Worm (Caenorhabditis elegans) whole organism, mixed stage, embryonic: ENCODE data around the gene let-711.

Source experiments
- M03D4.4 ChIP-seq: sonication (generic microtip); optimal IDR thresholded peaks from 2 replicates; lab custom pipeline; 2017; ENCODE audit warnings: mild to moderate bottlenecking, missing genetic modification characterization, missing compliant biosample characterization
- blmp-1 ChIP-seq: fragments of 150-350 bp; optimal IDR thresholded peaks from 2 replicates; lab custom pipeline; 2014; ENCODE audit warnings: missing biosample characterization, missing genetic modification characterization
- ceh-43 ChIP-seq: fragments of 200-800 bp; sonication (Bioruptor generic); optimal IDR thresholded peaks from 2 replicates; lab custom pipeline; 2018; ENCODE audit warnings: mild to moderate bottlenecking, missing genetic modification characterization, moderate library complexity, missing compliant biosample characterization
- ceh-83 ChIP-seq: fragments of 200-800 bp; sonication (Bioruptor generic); optimal IDR thresholded peaks from 2 replicates; lab custom pipeline; 2018; ENCODE audit warnings: mild to moderate bottlenecking, missing genetic modification characterization, missing compliant biosample characterization
- ces-1 ChIP-seq: fragments of 150-350 bp; optimal IDR thresholded peaks from 2 replicates; lab custom pipeline; 2014; ENCODE audit warnings: missing biosample characterization, missing genetic modification reagents, missing genetic modification characterization
- cnd-1 ChIP-seq: fragments of 200-800 bp; sonication (Bioruptor generic); optimal IDR thresholded peaks from 2 replicates; lab custom pipeline; 2018; ENCODE audit warnings: mild to moderate bottlenecking, missing genetic modification characterization, missing compliant biosample characterization
- drap-1 ChIP-seq: fragments of 200-800 bp; sonication (Bioruptor generic); optimal IDR thresholded peaks from 3 replicates; lab custom pipeline; 2018; ENCODE audit warnings: mild to moderate bottlenecking, missing genetic modification characterization, missing compliant biosample characterization
- flh-1 ChIP-seq: fragments of 200-800 bp; sonication (Bioruptor generic); optimal IDR thresholded peaks from 2 replicates; lab custom pipeline; 2018; ENCODE audit warnings: mild to moderate bottlenecking, missing genetic modification characterization, moderate library complexity, missing compliant biosample characterization
- ham-2 ChIP-seq: fragments of 200-800 bp; sonication (Bioruptor generic); optimal IDR thresholded peaks from 2 replicates; lab custom pipeline; 2018; ENCODE audit warnings: mild to moderate bottlenecking, missing genetic modification characterization, missing compliant biosample characterization
- hlh-1 ChIP-seq: fragments of 150-350 bp; optimal IDR thresholded peaks from 2 replicates; lab custom pipeline; 2014; ENCODE audit warnings: missing biosample characterization, missing genetic modification reagents, missing genetic modification characterization
- lin-13 ChIP-seq: fragments of 150-350 bp; optimal IDR thresholded peaks from 2 replicates; lab custom pipeline; 2014; ENCODE audit warnings: missing biosample characterization, missing genetic modification characterization
- lin-32 ChIP-seq: fragments of 200-800 bp; sonication (Bioruptor generic); optimal IDR thresholded peaks from 2 replicates; lab custom pipeline; 2018; ENCODE audit warnings: mild to moderate bottlenecking, missing genetic modification characterization, missing compliant biosample characterization
- lsy-2 ChIP-seq: fragments of 150-350 bp; optimal IDR thresholded peaks from 2 replicates; lab custom pipeline; 2014; ENCODE audit warnings: missing biosample characterization, missing genetic modification characterization
- mab-5 ChIP-seq: fragments of 150-350 bp; optimal IDR thresholded peaks from 2 replicates; lab custom pipeline; 2014; ENCODE audit warnings: missing biosample characterization, missing genetic modification characterization
- mep-1 ChIP-seq: fragments of 150-350 bp; optimal IDR thresholded peaks from 2 replicates; lab custom pipeline; 2017; ENCODE audit warnings: missing biosample characterization, missing genetic modification reagents, missing genetic modification characterization, inconsistent platforms
- mls-2 ChIP-seq: sonication (generic microtip); optimal IDR thresholded peaks from 2 replicates; lab custom pipeline; 2016; ENCODE audit warnings: mild to moderate bottlenecking, missing genetic modification characterization, moderate library complexity, missing compliant biosample characterization
- nhr-12 ChIP-seq: fragments of 150-350 bp; optimal IDR thresholded peaks from 2 replicates; lab custom pipeline; 2014; ENCODE audit warnings: missing biosample characterization, missing genetic modification characterization
- nhr-2 ChIP-seq: fragments of 150-350 bp; optimal IDR thresholded peaks from 2 replicates; lab custom pipeline; 2014; ENCODE audit warnings: missing biosample characterization, missing genetic modification characterization
- nhr-237 ChIP-seq: fragments of 150-350 bp; optimal IDR thresholded peaks from 2 replicates; lab custom pipeline; 2014; ENCODE audit warnings: missing biosample characterization, missing genetic modification characterization
- nhr-28 ChIP-seq: fragments of 150-350 bp; optimal IDR thresholded peaks from 2 replicates; lab custom pipeline; 2014; ENCODE audit warnings: missing biosample characterization, missing genetic modification characterization
- nhr-76 ChIP-seq: sonication (generic microtip); optimal IDR thresholded peaks from 2 replicates; lab custom pipeline; 2017; ENCODE audit warnings: missing biosample characterization, missing genetic modification characterization
- pha-4 ChIP-seq: fragments of 150-350 bp; optimal IDR thresholded peaks from 2 replicates; lab custom pipeline; 2018; ENCODE audit warnings: missing biosample characterization, missing genetic modification reagents, missing genetic modification characterization
- sem-2 ChIP-seq: fragments of 200-800 bp; sonication (Bioruptor generic); optimal IDR thresholded peaks from 2 replicates; lab custom pipeline; 2018; ENCODE audit warnings: mild to moderate bottlenecking, missing genetic modification characterization, missing compliant biosample characterization
- snpc-4 ChIP-seq: fragments of 150-350 bp; optimal IDR thresholded peaks from 2 replicates; lab custom pipeline; 2014; ENCODE audit warnings: missing biosample characterization, missing genetic modification characterization
- sptf-1 ChIP-seq: sonication (generic microtip); optimal IDR thresholded peaks from 2 replicates; lab custom pipeline; 2017; ENCODE audit warnings: mild to moderate bottlenecking, missing genetic modification characterization, moderate library complexity, missing compliant biosample characterization
- tbx-8 ChIP-seq: fragments of 200-800 bp; sonication (Bioruptor generic); optimal IDR thresholded peaks from 2 replicates; lab custom pipeline; 2018; ENCODE audit warnings: mild to moderate bottlenecking, missing genetic modification characterization, moderate library complexity, missing compliant biosample characterization
- unc-120 ChIP-seq: sonication (generic microtip); optimal IDR thresholded peaks from 2 replicates; lab custom pipeline; 2017; ENCODE audit warnings: missing genetic modification characterization, missing compliant biosample characterization; ENCODE audit not compliant: poor library complexity, severe bottlenecking
- unc-39 ChIP-seq: fragments of 150-350 bp; optimal IDR thresholded peaks from 2 replicates; lab custom pipeline; 2014; ENCODE audit warnings: missing biosample characterization, missing genetic modification characterization
- unc-62 ChIP-seq: fragments of 150-350 bp; optimal IDR thresholded peaks from 2 replicates; lab custom pipeline; 2014; ENCODE audit warnings: missing biosample characterization, missing genetic modification reagents, missing genetic modification characterization
- zip-8 ChIP-seq: fragments of 150-350 bp; optimal IDR thresholded peaks from 2 replicates; lab custom pipeline; 2014; ENCODE audit warnings: missing biosample characterization, missing genetic modification characterization
- ztf-11 ChIP-seq: fragments of 150-350 bp; optimal IDR thresholded peaks from 2 replicates; lab custom pipeline; 2014; ENCODE audit warnings: missing biosample characterization, missing genetic modification characterization

let-711 gene

DNA sequence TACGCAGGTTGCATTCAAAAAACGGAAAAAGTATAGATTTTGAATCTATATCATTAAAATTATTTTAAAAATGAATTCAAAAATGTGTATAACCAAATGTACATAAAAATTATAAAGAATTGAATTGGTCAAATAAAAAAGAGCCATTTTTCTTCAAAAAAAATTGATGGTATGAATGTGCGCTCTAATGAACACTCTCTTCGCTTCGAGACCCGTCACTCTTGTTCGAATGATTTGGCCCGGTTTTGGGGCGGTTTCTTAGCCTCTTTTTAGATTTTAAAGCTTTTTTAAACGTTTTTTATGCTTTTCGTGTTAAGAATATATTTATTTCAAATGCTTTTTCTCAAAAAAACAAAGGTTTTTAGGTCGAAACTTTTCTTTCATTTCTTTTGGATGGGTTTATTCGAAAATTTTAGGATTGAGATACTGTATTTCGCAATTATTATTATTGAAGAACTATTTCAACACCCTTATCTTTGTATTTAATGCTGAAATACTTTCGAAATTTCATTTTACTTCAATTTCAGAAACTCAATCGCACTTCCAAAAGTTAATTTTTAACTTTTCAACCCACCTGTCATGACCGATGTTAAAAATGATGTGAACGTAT lies 16.9 kb upstream of the let-711 start, which contains the start of gene inf-1:
Gene inf-1, plus strand, starts transcription at position 577 of the 610 bp plus-strand sequence.
- TF ChIP-seq mls-2 (tag; lab: Kevin White, UChicago) (no peak), lin-13 (tag; lab: Kevin White, UChicago) (no peak), ceh-83 (GFP tag; lab: Kevin White, UChicago) (no peak), ztf-11 (tag; lab: Kevin White, UChicago) (no peak), lsy-2 (tag; lab: Kevin White, UChicago) (peak; percentile 52), lin-32 (GFP tag; lab: Kevin White, UChicago) (no peak), blmp-1 (no peak), unc-120 (tag; lab: Kevin White, UChicago) (no peak), nhr-237 (peak; percentile 28), flh-1 (GFP tag; lab: Kevin White, UChicago) (no peak), mab-5 (tag; lab: Kevin White, UChicago) (no peak), zip-8 (tag; lab: Kevin White, UChicago) (no peak)

- TF ChIP-seq ztf-11 (tag; lab: Kevin White, UChicago) (no peak), snpc-4 (no peak), unc-39 (no peak)
These were observed 14.6 kb upstream of the let-711 start, which contains the start of gene byn-1 for ce11 chrIII:6931896-6932295. Gene byn-1, plus strand, starts transcription at chrIII:6932001.

ce11 chrIII:6935269-6936017 lies 11.1 kb upstream of the let-711 start, which contains the start of the genes F57B9.8 and coq-2:
Gene F57B9.8, minus strand, starts transcription at chrIII:6935319.
Gene coq-2, plus strand, starts transcription at chrIII:6935967.
- TF ChIP-seq sptf-1 (tag; lab: Kevin White, UChicago) (no peak), nhr-76 (tag; lab: Kevin White, UChicago) (no peak), blmp-1 (no peak), lin-13 (tag; lab: Kevin White, UChicago) (no peak), snpc-4 (no peak), ceh-83 (GFP tag; lab: Kevin White, UChicago) (no peak), lin-32 (GFP tag; lab: Kevin White, UChicago) (no peak), pha-4 (no peak), nhr-12 (no peak), M03D4.4 (tag; lab: Kevin White, UChicago) (no peak), tbx-8 (no peak)

DNA sequence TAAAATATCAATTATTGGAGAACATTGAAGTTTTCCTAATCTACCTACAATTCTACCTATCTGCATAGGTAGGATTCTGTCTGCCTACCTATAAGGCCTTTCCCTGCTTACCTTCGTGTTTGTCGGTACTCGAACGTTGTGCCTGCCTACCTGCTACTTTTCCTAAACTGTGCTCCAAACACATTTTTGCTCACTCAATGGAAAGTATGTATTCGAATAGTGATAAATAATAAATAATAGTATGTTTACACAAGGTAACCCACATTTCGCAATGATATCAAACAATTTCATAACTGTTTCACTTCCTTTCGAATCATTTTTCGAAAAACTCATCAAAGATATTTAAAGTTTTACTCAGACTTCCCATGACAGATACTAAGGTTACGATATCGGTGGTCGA lies 7.0 kb upstream of the let-711 start, which contains the start of gene F57B9.3:
Gene F57B9.3, plus strand, starts transcription at position 301 of the 400 bp plus-strand sequence.
- no peak for TF ChIP-seq nhr-28 (tag; lab: Kevin White, UChicago)
- TF ChIP-seq drap-1 = no peak
- no peak for TF ChIP-seq tbx-8
- TF ChIP-seq lin-13 (tag; lab: Kevin White, UChicago) = no peak
- no peak for TF ChIP-seq zip-8 (tag; lab: Kevin White, UChicago)
- TF ChIP-seq flh-1 (GFP tag; lab: Kevin White, UChicago) = no peak
- no peak for TF ChIP-seq mep-1
- TF ChIP-seq ceh-43 = no peak
- no peak for TF ChIP-seq sem-2 (GFP tag; lab: Kevin White, UChicago)
- TF ChIP-seq blmp-1 = no peak
- TF ChIP-seq unc-62 (GFP tag; lab: Kevin White, UChicago) = no peak
- no peak for TF ChIP-seq ces-1 (GFP tag; lab: Kevin White, UChicago)
- no peak for TF ChIP-seq sptf-1 (tag; lab: Kevin White, UChicago)
- TF ChIP-seq snpc-4 = no peak
- no peak for TF ChIP-seq hlh-1 (tag; lab: Kevin White, UChicago)

DNA sequence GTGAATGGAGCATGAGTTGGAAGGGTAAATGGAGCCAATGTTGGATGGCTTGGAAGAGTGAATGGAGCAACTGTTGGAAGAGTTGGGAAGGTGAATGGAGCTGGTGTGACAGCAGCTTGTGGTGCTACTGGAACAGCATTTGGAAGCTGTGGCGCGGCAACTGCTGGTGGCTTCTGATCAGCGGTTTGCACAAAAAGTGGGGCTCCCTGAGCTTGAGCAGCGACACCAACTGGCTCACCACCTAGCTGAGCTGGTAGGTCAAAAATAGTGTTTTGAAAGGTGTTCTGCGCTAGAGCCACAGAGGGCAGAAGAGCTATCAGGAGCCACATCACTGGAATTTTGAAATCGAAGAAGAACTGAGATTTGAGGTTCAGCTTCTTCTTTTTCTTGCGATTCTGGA lies 1.2 kb upstream of the let-711 start:
- TF ChIP-seq ces-1 (GFP tag; lab: Kevin White, UChicago) (no peak), ham-2 (GFP tag; lab: Kevin White, UChicago) (no peak), unc-120 (tag; lab: Kevin White, UChicago) (no peak), mab-5 (tag; lab: Kevin White, UChicago) (no peak), nhr-2 (tag; lab: Kevin White, UChicago) (no peak), unc-39 (no peak), cnd-1 (tag; lab: Kevin White, UChicago) (no peak), lin-13 (tag; lab: Kevin White, UChicago) (no peak), mls-2 (tag; lab: Kevin White, UChicago) (no peak), lin-32 (GFP tag; lab: Kevin White, UChicago) (no peak), nhr-12 (no peak), nhr-237 (no peak)
